Fruit fly (Drosophila melanogaster): ENCODE data around the gene sn.

The sn gene

dm6 chrX:7960988-7961387 is 2.8 kb upstream of the sn start:
- TF ChIP-seq CG1832 (GFP tag; optimal IDR thresholded peaks at IDR 0.05): peak; percentile 16
- TF ChIP-seq zfh2 (GFP tag; optimal IDR thresholded peaks at IDR 0.05): no peak
- TF ChIP-seq Nf-YC (tag; optimal IDR thresholded peaks at IDR 0.05): peak; percentile 13
- peak; percentile 49; the same call in 1 of the 2 replicates for TF ChIP-seq CG10321 (GFP tag; IDR thresholded peaks at IDR 0.05)
- peak; percentile 55 for TF ChIP-seq CG10274 (GFP tag; optimal IDR thresholded peaks at IDR 0.05)
- TF ChIP-seq ranshi (GFP tag; IDR thresholded peaks at IDR 0.05): no peak

- TF ChIP-seq ems (GFP tag; optimal IDR thresholded peaks at IDR 0.05): no peak
- peak in 1 of 2 experiments; percentile 21 for TF ChIP-seq Pdp1 (GFP tag; optimal IDR thresholded peaks at IDR 0.05)
- peak; percentile 79 for TF ChIP-seq CG34376 (GFP tag; optimal IDR thresholded peaks at IDR 0.05)
- no peak for TF ChIP-seq CG2199 (GFP tag; IDR thresholded peaks at IDR 0.05)
- no peak for TF ChIP-seq CG12299 (tag; optimal IDR thresholded peaks at IDR 0.05)
- TF ChIP-seq ase (GFP tag; IDR thresholded peaks at IDR 0.05): 0 out of 3 replicates have a peak, but pooled peaks have one; percentile 22
- TF ChIP-seq Ada2b (GFP tag; IDR thresholded peaks at IDR 0.05): no peak
- no peak for TF ChIP-seq fd64A (GFP tag; optimal IDR thresholded peaks at IDR 0.05)
- no peak for TF ChIP-seq CG9797 (GFP tag; optimal IDR thresholded peaks at IDR 0.05)
- no peak for TF ChIP-seq fru (optimal IDR thresholded peaks at IDR 0.05)
- no peak for TF ChIP-seq wor (GFP tag; IDR thresholded peaks at IDR 0.05)
- TF ChIP-seq zen2 (GFP tag; IDR thresholded peaks at IDR 0.05; ENCODE audit: partially characterized antibody): no peak
- TF ChIP-seq exex (tag; optimal IDR thresholded peaks at IDR 0.05): peak; percentile 90
- no peak for TF ChIP-seq dimm (GFP tag; IDR thresholded peaks at IDR 0.05)
- TF ChIP-seq CG43689 (GFP tag; IDR thresholded peaks at IDR 0.05): no peak
- peak; percentile 3 for TF ChIP-seq pfk (GFP tag; optimal IDR thresholded peaks at IDR 0.05)
- no peak for TF ChIP-seq hth (optimal IDR thresholded peaks at IDR 0.05)
- TF ChIP-seq pros (GFP tag; optimal IDR thresholded peaks at IDR 0.05): no peak
- TF ChIP-seq kah (GFP tag; optimal IDR thresholded peaks at IDR 0.05): no peak
- no peak for TF ChIP-seq eyg (GFP tag; optimal IDR thresholded peaks at IDR 0.05)
- TF ChIP-seq NC2β (GFP tag; optimal IDR thresholded peaks at IDR 0.05): no peak
- TF ChIP-seq Chrac-16 (GFP tag; optimal IDR thresholded peaks at IDR 0.05): no peak
- no peak for TF ChIP-seq crol (GFP tag; IDR thresholded peaks at IDR 0.05)
- TF ChIP-seq grn (GFP tag; optimal IDR thresholded peaks at IDR 0.05): peak; percentile 86
- peak; percentile 51 for TF ChIP-seq lab (GFP tag; optimal IDR thresholded peaks at IDR 0.05)
- no peak for TF ChIP-seq CG4617 (GFP tag; optimal IDR thresholded peaks at IDR 0.05; ENCODE audit: borderline replicate concordance)
- TF ChIP-seq Max (GFP tag; optimal IDR thresholded peaks at IDR 0.05): no peak
- no peak for TF ChIP-seq CG10565 (GFP tag; optimal IDR thresholded peaks at IDR 0.05)
- TF ChIP-seq ap (GFP tag; IDR thresholded peaks at IDR 0.05): no peak
- TF ChIP-seq slbo (GFP tag; IDR thresholded peaks at IDR 0.05): 0 out of 2 replicates have a peak, but pooled peaks have one; percentile 24
- no peak for TF ChIP-seq CG31441 (GFP tag; IDR thresholded peaks at IDR 0.05)
- TF ChIP-seq CG7786 (GFP tag; optimal IDR thresholded peaks at IDR 0.05): no peak
- TF ChIP-seq yki (optimal IDR thresholded peaks at IDR 0.05): no peak
- TF ChIP-seq CG18599 (GFP tag; optimal IDR thresholded peaks at IDR 0.05): no peak
- TF ChIP-seq gfzf (GFP tag; optimal IDR thresholded peaks at IDR 0.05): no peak
- peak in 1 of 2 experiments; percentile 58 for TF ChIP-seq Hr78 (GFP tag; optimal IDR thresholded peaks at IDR 0.05)
- TF ChIP-seq phol (tag; optimal IDR thresholded peaks at IDR 0.05): no peak
- no peak for TF ChIP-seq Fer3 (tag; optimal IDR thresholded peaks at IDR 0.05)
- 0 out of 2 replicates have a peak, but pooled peaks have one; percentile 10 for TF ChIP-seq E2f2 (GFP tag; IDR thresholded peaks at IDR 0.05)
- TF ChIP-seq sug (tag; optimal IDR thresholded peaks at IDR 0.05): peak; percentile 98
- TF ChIP-seq onecut (GFP tag; IDR thresholded peaks at IDR 0.05): no peak
- peak; percentile 76 for TF ChIP-seq mirr (GFP tag; optimal IDR thresholded peaks at IDR 0.05)
- no peak for TF ChIP-seq unc-4 (GFP tag; IDR thresholded peaks at IDR 0.05; ENCODE audit: partially characterized antibody)
These were observed 2.1 kb downstream of the sn start for dm6 chrX:7965761-7966555.

Data from whole organism, embryonic.